Worm (Caenorhabditis elegans): ENCODE results near the gene phlp-2.

The phlp-2 gene

DNA sequence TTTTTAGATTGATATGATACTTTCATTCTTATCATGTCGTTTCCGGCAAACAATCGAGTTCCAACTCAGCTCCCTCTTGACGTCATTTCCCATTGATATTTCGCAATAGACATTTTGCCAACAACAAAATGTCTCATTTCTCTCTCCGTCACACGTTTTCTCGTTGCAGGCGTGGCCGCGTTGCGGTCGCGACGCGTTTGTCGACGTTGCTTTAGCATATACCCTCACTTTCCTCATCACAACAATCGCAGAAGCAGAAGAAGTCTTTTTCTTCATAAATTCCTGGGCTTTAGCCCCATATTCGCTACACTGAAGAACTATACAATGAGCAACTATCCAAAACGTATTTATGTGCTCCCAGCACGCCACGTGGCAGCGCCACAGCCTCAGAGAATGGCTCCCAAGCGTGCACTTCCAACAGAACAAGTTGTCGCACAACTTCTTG is 15.6 kb upstream of the phlp-2 start, which contains the start of gene xbp-1:
Gene xbp-1, plus strand, starts transcription at position 151 of the 445 bp plus-strand sequence.
- TF ChIP-seq sptf-1 (tag; optimal IDR thresholded peaks at IDR 0.05), result peak; percentile 72
- peak; percentile 10 for TF ChIP-seq zip-8 (tag; optimal IDR thresholded peaks at IDR 0.05)
- TF ChIP-seq hlh-1 (tag; optimal IDR thresholded peaks at IDR 0.05), result peak; percentile 41
- TF ChIP-seq unc-62 (GFP tag; optimal IDR thresholded peaks at IDR 0.05), result peak; percentile 75
- no peak for TF ChIP-seq cnd-1 (tag; optimal IDR thresholded peaks at IDR 0.05)
- TF ChIP-seq snpc-4 (tag; optimal IDR thresholded peaks at IDR 0.05), result no peak
- no peak for TF ChIP-seq flh-1 (GFP tag; optimal IDR thresholded peaks at IDR 0.05)
- TF ChIP-seq lin-13 (tag; optimal IDR thresholded peaks at IDR 0.05), result peak; percentile 29
- no peak for TF ChIP-seq tbx-8 (GFP tag; optimal IDR thresholded peaks at IDR 0.05)
- TF ChIP-seq unc-39 (tag; optimal IDR thresholded peaks at IDR 0.05), result no peak
- no peak for TF ChIP-seq nhr-12 (tag; optimal IDR thresholded peaks at IDR 0.05)
- TF ChIP-seq blmp-1 (tag; optimal IDR thresholded peaks at IDR 0.05), result no peak
- TF ChIP-seq mep-1 (tag; optimal IDR thresholded peaks at IDR 0.05), result peak; percentile 87
- peak; percentile 81 for TF ChIP-seq pha-4 (tag; optimal IDR thresholded peaks at IDR 0.05)
- TF ChIP-seq ztf-11 (tag; optimal IDR thresholded peaks at IDR 0.05), result peak; percentile 17
- TF ChIP-seq mab-5 (tag; optimal IDR thresholded peaks at IDR 0.05), result peak; percentile 8
- TF ChIP-seq ceh-43 (GFP tag; optimal IDR thresholded peaks at IDR 0.05), result no peak
- no peak for TF ChIP-seq ceh-83 (GFP tag; optimal IDR thresholded peaks at IDR 0.05)
- no peak for TF ChIP-seq sem-2 (GFP tag; optimal IDR thresholded peaks at IDR 0.05)
- TF ChIP-seq ces-1 (GFP tag; optimal IDR thresholded peaks at IDR 0.05), result peak; percentile 80
- peak; percentile 79 for TF ChIP-seq ham-2 (GFP tag; optimal IDR thresholded peaks at IDR 0.05)
- no peak for TF ChIP-seq lin-32 (GFP tag; optimal IDR thresholded peaks at IDR 0.05)
- TF ChIP-seq M03D4.4 (tag; optimal IDR thresholded peaks at IDR 0.05), result no peak
- TF ChIP-seq drap-1 (GFP tag; optimal IDR thresholded peaks at IDR 0.05), result peak; percentile 39
- peak; percentile 59 for TF ChIP-seq ceh-39 (tag; optimal IDR thresholded peaks at IDR 0.05)
- no peak for TF ChIP-seq mls-2 (tag; optimal IDR thresholded peaks at IDR 0.05)
- TF ChIP-seq nhr-76 (tag; optimal IDR thresholded peaks at IDR 0.05), result no peak
- peak; percentile 77 for TF ChIP-seq lsy-2 (tag; optimal IDR thresholded peaks at IDR 0.05)
- no peak for TF ChIP-seq nhr-2 (tag; optimal IDR thresholded peaks at IDR 0.05)
- TF ChIP-seq bed-3 (GFP tag; optimal IDR thresholded peaks at IDR 0.05), result no peak
- no peak for TF ChIP-seq elt-1 (tag; optimal IDR thresholded peaks at IDR 0.05; ENCODE audit: borderline replicate concordance, insufficient read depth)
- TF ChIP-seq unc-120 (tag; optimal IDR thresholded peaks at IDR 0.05; ENCODE audit: poor library complexity, severe bottlenecking), result peak; percentile 22
- TF ChIP-seq nhr-28 (tag; optimal IDR thresholded peaks at IDR 0.05), result no peak
- peak; percentile 20 for TF ChIP-seq elt-3 (tag; optimal IDR thresholded peaks at IDR 0.05)
- TF ChIP-seq nhr-237 (tag; optimal IDR thresholded peaks at IDR 0.05), result peak; percentile 73

DNA sequence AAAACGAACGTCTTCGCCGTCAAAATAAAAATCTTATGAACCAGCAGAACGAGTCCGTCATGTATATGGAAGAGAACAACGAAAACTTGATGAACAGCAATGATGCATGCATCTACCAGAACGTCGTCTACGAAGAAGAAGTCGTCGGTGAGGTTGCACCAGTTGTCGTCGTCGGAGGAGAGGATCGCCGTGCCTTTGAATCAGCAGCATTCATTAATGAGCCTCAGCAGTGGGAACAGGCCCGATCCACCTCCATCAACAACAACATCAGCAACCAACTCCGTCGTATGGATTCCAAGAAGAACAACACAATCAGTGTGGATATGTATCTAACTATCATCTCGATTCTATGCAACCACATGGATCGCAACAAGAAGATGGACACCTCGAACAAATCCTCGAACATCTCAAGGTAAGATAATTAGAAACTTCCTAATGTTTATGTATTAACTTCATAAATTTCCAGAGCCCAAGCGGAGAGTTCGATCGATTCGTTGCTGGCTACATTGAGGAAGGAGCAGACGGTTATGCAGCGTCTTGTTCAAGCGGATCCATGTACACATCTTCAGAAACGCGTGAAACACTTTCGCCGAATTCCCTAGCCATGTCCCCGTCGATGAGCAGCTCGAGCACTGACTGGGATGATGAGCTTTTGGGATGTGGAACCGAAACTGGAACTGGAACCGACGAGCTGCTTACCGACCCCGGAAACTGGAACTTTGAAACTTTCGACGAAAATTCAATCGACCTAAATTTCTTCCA is 14.8 kb upstream of the phlp-2 start:
- TF ChIP-seq lin-32 (GFP tag; optimal IDR thresholded peaks at IDR 0.05), result no peak
- no peak for TF ChIP-seq bed-3 (GFP tag; optimal IDR thresholded peaks at IDR 0.05)
- no peak for TF ChIP-seq ces-1 (GFP tag; optimal IDR thresholded peaks at IDR 0.05)
- no peak for TF ChIP-seq ceh-43 (GFP tag; optimal IDR thresholded peaks at IDR 0.05)
- TF ChIP-seq nhr-28 (tag; optimal IDR thresholded peaks at IDR 0.05), result no peak
- no peak for TF ChIP-seq drap-1 (GFP tag; optimal IDR thresholded peaks at IDR 0.05)
- no peak for TF ChIP-seq snpc-4 (tag; optimal IDR thresholded peaks at IDR 0.05)
- TF ChIP-seq unc-120 (tag; optimal IDR thresholded peaks at IDR 0.05; ENCODE audit: poor library complexity, severe bottlenecking), result no peak
- TF ChIP-seq elt-3 (tag; optimal IDR thresholded peaks at IDR 0.05), result no peak

DNA sequence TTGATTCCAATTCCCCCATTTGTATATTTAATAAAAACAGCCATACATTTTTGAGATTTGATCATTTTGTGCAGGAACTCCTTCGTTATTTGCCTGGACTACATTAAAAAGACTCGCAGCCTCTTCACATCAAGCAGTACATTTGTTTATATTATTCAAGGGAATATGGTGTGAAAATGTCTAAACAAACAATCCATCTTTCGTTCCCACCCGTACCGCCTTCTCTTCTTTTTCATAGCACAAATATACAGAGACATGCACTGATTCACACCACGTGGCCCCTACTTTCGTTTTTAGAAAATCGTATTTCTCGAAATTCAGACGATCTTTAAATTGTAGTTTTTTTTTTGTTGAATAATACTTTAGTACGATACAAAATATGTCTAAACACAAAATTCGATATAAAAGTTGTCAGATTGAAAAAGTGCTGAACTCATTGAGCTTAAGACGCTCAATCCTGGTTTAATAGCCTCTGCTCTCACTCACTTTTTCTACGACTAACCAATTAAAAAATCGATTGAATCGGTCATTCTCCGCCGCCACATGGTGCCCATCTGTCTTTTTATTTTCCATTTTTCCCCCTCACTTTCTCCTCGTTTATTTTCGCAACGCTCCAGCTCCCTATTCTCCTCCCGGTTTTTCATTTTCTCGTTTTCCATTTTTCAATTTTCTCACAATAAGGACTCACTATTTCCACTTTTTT is 13.8 kb upstream of the phlp-2 start:
- TF ChIP-seq drap-1 (GFP tag; optimal IDR thresholded peaks at IDR 0.05), result no peak
- TF ChIP-seq pha-4 (tag; optimal IDR thresholded peaks at IDR 0.05), result no peak
- TF ChIP-seq ceh-83 (GFP tag; optimal IDR thresholded peaks at IDR 0.05), result no peak
- no peak for TF ChIP-seq snpc-4 (tag; optimal IDR thresholded peaks at IDR 0.05)
- TF ChIP-seq nhr-12 (tag; optimal IDR thresholded peaks at IDR 0.05), result no peak
- no peak for TF ChIP-seq ztf-11 (tag; optimal IDR thresholded peaks at IDR 0.05)
- peak; percentile 35 for TF ChIP-seq ces-1 (GFP tag; optimal IDR thresholded peaks at IDR 0.05)
- TF ChIP-seq zip-8 (tag; optimal IDR thresholded peaks at IDR 0.05), result no peak
- no peak for TF ChIP-seq unc-39 (tag; optimal IDR thresholded peaks at IDR 0.05)
- no peak for TF ChIP-seq flh-1 (GFP tag; optimal IDR thresholded peaks at IDR 0.05)
- no peak for TF ChIP-seq mep-1 (tag; optimal IDR thresholded peaks at IDR 0.05)
- TF ChIP-seq hlh-1 (tag; optimal IDR thresholded peaks at IDR 0.05), result no peak
- no peak for TF ChIP-seq lin-13 (tag; optimal IDR thresholded peaks at IDR 0.05)
- TF ChIP-seq ham-2 (GFP tag; optimal IDR thresholded peaks at IDR 0.05), result no peak
- TF ChIP-seq unc-62 (GFP tag; optimal IDR thresholded peaks at IDR 0.05), result no peak
- TF ChIP-seq ceh-39 (tag; optimal IDR thresholded peaks at IDR 0.05), result no peak
- no peak for TF ChIP-seq tbx-8 (GFP tag; optimal IDR thresholded peaks at IDR 0.05)
- TF ChIP-seq M03D4.4 (tag; optimal IDR thresholded peaks at IDR 0.05), result no peak
- no peak for TF ChIP-seq ceh-43 (GFP tag; optimal IDR thresholded peaks at IDR 0.05)
- TF ChIP-seq mls-2 (tag; optimal IDR thresholded peaks at IDR 0.05), result no peak
- no peak for TF ChIP-seq sptf-1 (tag; optimal IDR thresholded peaks at IDR 0.05)
- TF ChIP-seq nhr-2 (tag; optimal IDR thresholded peaks at IDR 0.05), result no peak
- peak; percentile 20 for TF ChIP-seq mab-5 (tag; optimal IDR thresholded peaks at IDR 0.05)
- no peak for TF ChIP-seq elt-1 (tag; optimal IDR thresholded peaks at IDR 0.05; ENCODE audit: borderline replicate concordance, insufficient read depth)
- TF ChIP-seq nhr-237 (tag; optimal IDR thresholded peaks at IDR 0.05), result no peak
- no peak for TF ChIP-seq elt-3 (tag; optimal IDR thresholded peaks at IDR 0.05)
- peak; percentile 50 for TF ChIP-seq lin-32 (GFP tag; optimal IDR thresholded peaks at IDR 0.05)
- peak; percentile 3 for TF ChIP-seq cnd-1 (tag; optimal IDR thresholded peaks at IDR 0.05)
- TF ChIP-seq sem-2 (GFP tag; optimal IDR thresholded peaks at IDR 0.05), result no peak
- TF ChIP-seq lsy-2 (tag; optimal IDR thresholded peaks at IDR 0.05), result no peak
